Fruit fly (Drosophila melanogaster): ENCODE measurements around the gene CG32639.

Gene CG32639

dm6 chrX:13245767-13246166, 9.4 kb upstream of the CG32639 start (continued):
- TF ChIP-seq CG31627 (GFP tag; optimal IDR thresholded peaks at IDR 0.05) (peak; percentile 13), CG3032 (tag; optimal IDR thresholded peaks at IDR 0.05) (peak; percentile 36), Hr39 (GFP tag; optimal IDR thresholded peaks at IDR 0.05) (peak; percentile 28), eg (GFP tag; IDR thresholded peaks at IDR 0.05) (peak; percentile 64), Ets96B (tag; optimal IDR thresholded peaks at IDR 0.05) (peak; percentile 28), CG6792 (GFP tag; optimal IDR thresholded peaks at IDR 0.05) (peak; percentile 67), OdsH (GFP tag; optimal IDR thresholded peaks at IDR 0.05) (peak; percentile 64), Eip93F (GFP tag; optimal IDR thresholded peaks at IDR 0.05) (peak; percentile 49)

dm6 chrX:13244462-13244861, 8.1 kb upstream of the CG32639 start:
- TF ChIP-seq CG11762 (GFP tag; optimal IDR thresholded peaks at IDR 0.05; ENCODE audit: insufficient read depth) (peak; percentile 63), CG6163 (GFP tag; IDR thresholded peaks at IDR 0.05) (peak; percentile 88), Eip93F (GFP tag; optimal IDR thresholded peaks at IDR 0.05) (no peak), CG10669 (GFP tag; optimal IDR thresholded peaks at IDR 0.05) (peak; percentile 80), ss (GFP tag; optimal IDR thresholded peaks at IDR 0.05) (peak; percentile 50 to 74), CG6808 (GFP tag; optimal IDR thresholded peaks at IDR 0.05) (peak; percentile 70), CG31627 (GFP tag; optimal IDR thresholded peaks at IDR 0.05) (peak; percentile 74), net (GFP tag; optimal IDR thresholded peaks at IDR 0.05) (peak; percentile 83), CG9139 (GFP tag; optimal IDR thresholded peaks at IDR 0.05) (peak; percentile 40), CG6276 (GFP tag; optimal IDR thresholded peaks at IDR 0.05) (peak; percentile 37), Met (GFP tag; optimal IDR thresholded peaks at IDR 0.05) (peak; percentile 84), Eip75B (GFP tag; optimal IDR thresholded peaks at IDR 0.05) (peak; percentile 83), Gug (GFP tag; IDR thresholded peaks at IDR 0.05) (peak; percentile 59), acj6 (GFP tag; optimal IDR thresholded peaks at IDR 0.05) (peak; percentile 85), spab (GFP tag; optimal IDR thresholded peaks at IDR 0.05) (peak; percentile 62), CG10631 (GFP tag; optimal IDR thresholded peaks at IDR 0.05) (peak; percentile 83), OdsH (GFP tag; optimal IDR thresholded peaks at IDR 0.05) (peak; percentile 83), CG1621 (tag; optimal IDR thresholded peaks at IDR 0.05) (peak; percentile 66), CG3919 (GFP tag; optimal IDR thresholded peaks at IDR 0.05) (peak; percentile 86), Hr39 (GFP tag; optimal IDR thresholded peaks at IDR 0.05) (peak; percentile 77), Sox14 (GFP tag; optimal IDR thresholded peaks at IDR 0.05) (peak; percentile 82), Sox15 (GFP tag; optimal IDR thresholded peaks at IDR 0.05) (peak; percentile 72), dac (GFP tag; optimal IDR thresholded peaks at IDR 0.05) (peak; percentile 51), vri (GFP tag; optimal IDR thresholded peaks at IDR 0.05) (peak; percentile 52), CG6792 (GFP tag; optimal IDR thresholded peaks at IDR 0.05) (peak; percentile 83), CG8632 (GFP tag; optimal IDR thresholded peaks at IDR 0.05) (peak; percentile 77), cyc (GFP tag; optimal IDR thresholded peaks at IDR 0.05) (peak; percentile 83), Lpt (GFP tag; optimal IDR thresholded peaks at IDR 0.05) (peak; percentile 57), fkh (GFP tag; optimal IDR thresholded peaks at IDR 0.05) (no peak), CG7368 (GFP tag; optimal IDR thresholded peaks at IDR 0.05) (peak; percentile 78), salr (GFP tag; optimal IDR thresholded peaks at IDR 0.05) (peak; percentile 71 to 72), dsx (GFP tag; optimal IDR thresholded peaks at IDR 0.05; ENCODE audit: poor library complexity, severe bottlenecking) (peak; percentile 70), CG34406 (GFP tag; optimal IDR thresholded peaks at IDR 0.05) (peak; percentile 75), CG11294 (GFP tag; IDR thresholded peaks at IDR 0.05) (peak; percentile 25; the same call in 1 of the 2 replicates), Blimp-1 (GFP tag; optimal IDR thresholded peaks at IDR 0.05) (no peak), Ets96B (tag; optimal IDR thresholded peaks at IDR 0.05) (peak; percentile 79), CG8319 (GFP tag; optimal IDR thresholded peaks at IDR 0.05) (peak; percentile 42), CG16779 (tag; optimal IDR thresholded peaks at IDR 0.05) (peak; percentile 26), CG11902 (GFP tag; optimal IDR thresholded peaks at IDR 0.05) (peak; percentile 78), Hr4 (GFP tag; optimal IDR thresholded peaks at IDR 0.05) (peak; percentile 73), svp (GFP tag) (peak; percentile 91), eg (GFP tag; IDR thresholded peaks at IDR 0.05) (peak; percentile 75; the same call in 2 of the 3 replicates), lz (GFP tag; optimal IDR thresholded peaks at IDR 0.05) (peak; percentile 77), Sox102F (GFP tag; optimal IDR thresholded peaks at IDR 0.05) (peak; percentile 81), Eip78C (GFP tag) (peak; percentile 95), CG4318 (GFP tag; optimal IDR thresholded peaks at IDR 0.05) (peak; percentile 68), CG3032 (tag; optimal IDR thresholded peaks at IDR 0.05) (peak; percentile 73), fd59A (GFP tag; optimal IDR thresholded peaks at IDR 0.05) (peak; percentile 71)
